Worm (Caenorhabditis elegans) whole organism, late embryonic: ENCODE results near the gene F07H5.10.
A peak's percentile ranks its signal among the peaks of the same experiment; 100 is the strongest.

Experiments used
- C08G9.2 ChIP-seq: sonication (generic microtip); optimal IDR thresholded peaks from 2 replicates; lab custom pipeline; 2016; ENCODE audit warnings: mild to moderate bottlenecking, missing genetic modification characterization, moderate library complexity, missing compliant biosample characterization
- C38D4.7 ChIP-seq: fragments of 200-800 bp; sonication (Bioruptor generic); optimal IDR thresholded peaks from 2 replicates; lab custom pipeline; 2018; ENCODE audit warnings: mild to moderate bottlenecking, missing genetic modification characterization, moderate library complexity, missing compliant biosample characterization
- F13H6.1 ChIP-seq: sonication (generic microtip); optimal IDR thresholded peaks from 2 replicates; lab custom pipeline; 2016; ENCODE audit warnings: missing genetic modification characterization, missing compliant biosample characterization
- K02D7.2 ChIP-seq: sonication (generic microtip); optimal IDR thresholded peaks from 2 replicates; lab custom pipeline; 2017; ENCODE audit warnings: mild to moderate bottlenecking, missing genetic modification characterization, missing compliant biosample characterization
- K09A11.1 ChIP-seq: sonication (generic microtip); optimal IDR thresholded peaks from 2 replicates; lab custom pipeline; 2017; ENCODE audit warnings: antibody characterized with exemption, mild to moderate bottlenecking, missing genetic modification characterization, missing compliant biosample characterization; ENCODE audit not compliant: insufficient read depth
- T23F11.4 ChIP-seq: fragments of 200-800 bp; sonication (Bioruptor generic); optimal IDR thresholded peaks from 2 replicates; lab custom pipeline; 2018; ENCODE audit warnings: mild to moderate bottlenecking, missing genetic modification characterization, missing compliant biosample characterization
- ama-1 ChIP-seq: fragments of 150-350 bp; optimal IDR thresholded peaks from 2 replicates; lab custom pipeline; 2014
- ceh-18 ChIP-seq: sonication (generic microtip); optimal IDR thresholded peaks from 2 replicates; lab custom pipeline; 2016; ENCODE audit warnings: missing genetic modification characterization, missing compliant biosample characterization
- ceh-19 ChIP-seq: fragments of 200-800 bp; sonication (Bioruptor generic); optimal IDR thresholded peaks from 2 replicates; lab custom pipeline; 2018; ENCODE audit warnings: mild to moderate bottlenecking, missing genetic modification characterization, missing compliant biosample characterization
- ceh-22 ChIP-seq: sonication (generic microtip); optimal IDR thresholded peaks from 2 replicates; lab custom pipeline; 2017; ENCODE audit warnings: missing biosample characterization, missing genetic modification characterization
- ceh-34 ChIP-seq: sonication (generic microtip); optimal IDR thresholded peaks from 2 replicates; lab custom pipeline; 2016; ENCODE audit warnings: mild to moderate bottlenecking, missing genetic modification characterization, missing compliant biosample characterization
- ceh-45 ChIP-seq: fragments of 200-800 bp; sonication (Bioruptor generic); IDR thresholded peaks from 2 replicates; pipeline ENCODE4 v1.3.6; 2022; ENCODE audit warnings: missing genetic modification reagents, missing genetic modification characterization, missing compliant biosample characterization
- ceh-9 ChIP-seq: sonication (generic microtip); optimal IDR thresholded peaks from 2 replicates; lab custom pipeline; 2016; ENCODE audit warnings: mild to moderate bottlenecking, missing genetic modification characterization, inconsistent platforms, missing compliant biosample characterization
- dmd-4 ChIP-seq: sonication (generic microtip); optimal IDR thresholded peaks from 2 replicates; lab custom pipeline; 2016; ENCODE audit warnings: borderline replicate concordance, missing genetic modification characterization, missing compliant biosample characterization
- dve-1 ChIP-seq: sonication (generic microtip); optimal IDR thresholded peaks from 2 replicates; lab custom pipeline; 2017; ENCODE audit warnings: antibody characterized with exemption, mild to moderate bottlenecking, missing genetic modification characterization, missing compliant biosample characterization
- elt-2 ChIP-seq: sonication (generic microtip); optimal IDR thresholded peaks from 2 replicates; lab custom pipeline; 2016; ENCODE audit warnings: missing genetic modification reagents, missing genetic modification characterization, missing compliant biosample characterization
- eyg-1 ChIP-seq: sonication (generic microtip); optimal IDR thresholded peaks from 2 replicates; lab custom pipeline; 2016; ENCODE audit warnings: missing genotype, missing genetic modification characterization, missing compliant biosample characterization
- fax-1 ChIP-seq: sonication (generic microtip); optimal IDR thresholded peaks from 2 replicates; lab custom pipeline; 2016; ENCODE audit warnings: missing genotype, missing genetic modification characterization, missing compliant biosample characterization
- fkh-10 ChIP-seq: fragments of 150-350 bp; optimal IDR thresholded peaks from 2 replicates; lab custom pipeline; 2014; ENCODE audit warnings: missing biosample characterization, missing genetic modification reagents, missing genetic modification characterization
- gmeb-2 ChIP-seq: sonication (generic microtip); optimal IDR thresholded peaks from 2 replicates; lab custom pipeline; 2016; ENCODE audit warnings: missing genetic modification characterization, inconsistent platforms, missing compliant biosample characterization
- hlh-13 ChIP-seq: fragments of 200-800 bp; sonication (Bioruptor generic); optimal IDR thresholded peaks from 2 replicates; lab custom pipeline; 2018; ENCODE audit warnings: mild to moderate bottlenecking, missing genetic modification characterization, missing compliant biosample characterization
- hlh-15 ChIP-seq: sonication (generic microtip); optimal IDR thresholded peaks from 2 replicates; lab custom pipeline; 2016; ENCODE audit warnings: missing genetic modification characterization, missing compliant biosample characterization
- hlh-30 ChIP-seq: sonication (generic microtip); optimal IDR thresholded peaks from 2 replicates; lab custom pipeline; 2017; ENCODE audit warnings: antibody characterized with exemption, missing genetic modification characterization, missing compliant biosample characterization; ENCODE audit not compliant: insufficient read depth
- hlh-6 ChIP-seq: sonication (generic microtip); optimal IDR thresholded peaks from 2 replicates; lab custom pipeline; 2016; ENCODE audit warnings: missing genotype, missing genetic modification characterization, missing compliant biosample characterization
- lin-11 ChIP-seq: fragments of 200-800 bp; sonication (Bioruptor generic); optimal IDR thresholded peaks from 2 replicates; lab custom pipeline; 2018; ENCODE audit warnings: mild to moderate bottlenecking, missing genetic modification characterization, missing compliant biosample characterization
- madf-2 ChIP-seq: sonication (generic microtip); optimal IDR thresholded peaks from 2 replicates; lab custom pipeline; 2017; ENCODE audit warnings: missing genetic modification characterization, missing compliant biosample characterization
- mec-3 ChIP-seq: sonication (generic microtip); optimal IDR thresholded peaks from 2 replicates; lab custom pipeline; 2016; ENCODE audit warnings: borderline replicate concordance, missing genetic modification characterization, missing compliant biosample characterization
- nfya-1 ChIP-seq: sonication (generic microtip); optimal IDR thresholded peaks from 2 replicates; lab custom pipeline; 2017; ENCODE audit warnings: missing genetic modification characterization, mild to moderate bottlenecking, missing compliant biosample characterization, antibody characterized with exemption, moderate library complexity
- nhr-11 ChIP-seq: fragments of 150-350 bp; optimal IDR thresholded peaks from 2 replicates; lab custom pipeline; 2014; ENCODE audit warnings: missing biosample characterization, missing genetic modification characterization
- nhr-232 ChIP-seq: sonication (generic microtip); optimal IDR thresholded peaks from 2 replicates; lab custom pipeline; 2016; ENCODE audit warnings: missing genetic modification characterization, missing compliant biosample characterization
- odd-2 ChIP-seq: sonication (generic microtip); optimal IDR thresholded peaks from 2 replicates; lab custom pipeline; 2017; ENCODE audit warnings: antibody characterized with exemption, mild to moderate bottlenecking, missing genetic modification characterization, missing compliant biosample characterization
- pat-9 ChIP-seq: fragments of 200-800 bp; sonication (Bioruptor generic); optimal IDR thresholded peaks from 2 replicates; lab custom pipeline; 2018; ENCODE audit warnings: mild to moderate bottlenecking, missing genetic modification characterization, moderate library complexity, missing compliant biosample characterization
- pax-1 ChIP-seq: fragments of 150-350 bp; optimal IDR thresholded peaks from 2 replicates; lab custom pipeline; 2014; ENCODE audit warnings: missing biosample characterization, missing genetic modification characterization
- pha-2 ChIP-seq: sonication (generic microtip); optimal IDR thresholded peaks from 2 replicates; lab custom pipeline; 2017; ENCODE audit warnings: mild to moderate bottlenecking, missing genetic modification characterization, missing compliant biosample characterization
- pha-4 ChIP-seq: fragments of 150-350 bp; optimal IDR thresholded peaks from 2 replicates; lab custom pipeline; 2018; ENCODE audit warnings: missing biosample characterization, missing genetic modification reagents, missing genetic modification characterization
- pqm-1 ChIP-seq: sonication (generic microtip); optimal IDR thresholded peaks from 2 replicates; lab custom pipeline; 2016; ENCODE audit warnings: missing genetic modification characterization, missing compliant biosample characterization
- ref-2 ChIP-seq: sonication (generic microtip); optimal IDR thresholded peaks from 2 replicates; lab custom pipeline; 2016; ENCODE audit warnings: missing genetic modification characterization, missing compliant biosample characterization
- rnt-1 ChIP-seq: sonication (generic microtip); optimal IDR thresholded peaks from 2 replicates; lab custom pipeline; 2016; ENCODE audit warnings: missing genetic modification characterization, missing compliant biosample characterization
- sox-4 ChIP-seq: sonication (generic microtip); optimal IDR thresholded peaks from 2 replicates; lab custom pipeline; 2017; ENCODE audit warnings: mild to moderate bottlenecking, missing genetic modification characterization, inconsistent platforms, missing compliant biosample characterization
- tbx-7 ChIP-seq: sonication (generic microtip); optimal IDR thresholded peaks from 2 replicates; lab custom pipeline; 2016; ENCODE audit warnings: missing genotype, missing genetic modification characterization, missing compliant biosample characterization
- unc-3 ChIP-seq, 2 experiments: fragments of 200-800 bp in 1 of 2; sonication (Bioruptor generic) in 1 of 2; sonication (generic microtip) in 1 of 2; conservative IDR thresholded peaks in 1 of 2; optimal IDR thresholded peaks in 1 of 2; 2 replicates each; pipeline versions ENCODE4 v1.3.6 to Lab custom; 2016 to 2022; ENCODE audit warnings: missing compliant biosample characterization in 2 of 2, missing genetic modification characterization in 2 of 2, missing genetic modification reagents in 1 of 2
- unc-42 ChIP-seq: sonication (generic microtip); optimal IDR thresholded peaks from 2 replicates; lab custom pipeline; 2016; ENCODE audit warnings: missing genotype, missing genetic modification characterization, missing compliant biosample characterization
- unc-55 ChIP-seq: sonication (generic microtip); optimal IDR thresholded peaks from 2 replicates; lab custom pipeline; 2017; ENCODE audit warnings: missing biosample characterization, missing genetic modification reagents, missing genetic modification characterization
- unc-86 ChIP-seq: sonication (generic microtip); optimal IDR thresholded peaks from 2 replicates; lab custom pipeline; 2016; ENCODE audit warnings: missing genetic modification characterization, missing compliant biosample characterization
- zip-5 ChIP-seq: sonication (generic microtip); optimal IDR thresholded peaks from 2 replicates; lab custom pipeline; 2016; ENCODE audit warnings: missing genetic modification characterization, missing compliant biosample characterization
- ztf-16 ChIP-seq: sonication (generic microtip); optimal IDR thresholded peaks from 2 replicates; lab custom pipeline; 2017; ENCODE audit warnings: missing genetic modification characterization, missing compliant biosample characterization

The F07H5.10 gene

ce11 chrII:8789828-8790558, 18.4 kb downstream of the F07H5.10 start, which contains the start of gene F07H5.13:
Gene F07H5.13 (plus strand): TSS chrII:8790557.
- TF ChIP-seq mec-3 (tag; lab: Kevin White, UChicago) (no peak), ceh-45 (0 out of 2 replicates have a peak, but pooled peaks have one; percentile 12), elt-2 (tag; lab: Kevin White, UChicago) (peak; percentile 31), dmd-4 (tag; lab: Kevin White, UChicago) (no peak), ama-1 (lab: Kevin White, UChicago) (peak; percentile 75)

ce11 chrII:8788752-8789151, 19.6 kb downstream of the F07H5.10 start:
- no peak for TF ChIP-seq unc-42 (tag; lab: Kevin White, UChicago)
- no peak for TF ChIP-seq nhr-11 (tag; lab: Kevin White, UChicago)
- TF ChIP-seq pha-4 (tag; lab: Kevin White, UChicago) = no peak
- TF ChIP-seq eyg-1 (tag; lab: Kevin White, UChicago) = no peak

ce11 chrII:8787376-8787775, 21.0 kb downstream of the F07H5.10 start:
- TF ChIP-seq fax-1 (tag; lab: Kevin White, UChicago) (no peak), sox-4 (tag; lab: Kevin White, UChicago) (no peak), odd-2 (tag; lab: Kevin White, UChicago) (no peak), tbx-7 (tag; lab: Kevin White, UChicago) (no peak), nfya-1 (tag; lab: Kevin White, UChicago) (peak; percentile 94), ama-1 (lab: Kevin White, UChicago) (peak; percentile 55), ceh-45 (no peak), ceh-18 (tag; lab: Kevin White, UChicago) (peak; percentile 88), unc-3 (GFP tag; conservative IDR thresholded peaks at IDR 0.05; lab: Robert Waterston, UW) (no peak), unc-3 (tag; optimal IDR thresholded peaks at IDR 0.05; lab: Kevin White, UChicago) (no peak), pha-2 (tag; lab: Kevin White, UChicago) (peak; percentile 33), unc-86 (tag; lab: Kevin White, UChicago) (no peak), K09A11.1 (peak; percentile 50), ztf-16 (tag; lab: Kevin White, UChicago) (peak; percentile 13), nhr-232 (no peak), unc-55 (peak; percentile 97), hlh-13 (GFP tag; lab: Kevin White, UChicago) (no peak), elt-2 (tag; lab: Kevin White, UChicago) (peak; percentile 67), ceh-34 (peak; percentile 66), F13H6.1 (tag; lab: Kevin White, UChicago) (peak; percentile 35), pat-9 (tag; lab: Kevin White, UChicago) (no peak), rnt-1 (tag; lab: Kevin White, UChicago) (peak; percentile 95), hlh-30 (peak; percentile 100), C38D4.7 (GFP tag; lab: Kevin White, UChicago) (no peak), pqm-1 (tag; lab: Kevin White, UChicago) (no peak), T23F11.4 (GFP tag; lab: Kevin White, UChicago) (no peak), ceh-9 (no peak), ceh-22 (tag; lab: Kevin White, UChicago) (no peak), eyg-1 (tag; lab: Kevin White, UChicago) (no peak), pax-1 (tag; lab: Kevin White, UChicago) (peak; percentile 82), ref-2 (tag; lab: Kevin White, UChicago) (peak; percentile 50), fkh-10 (GFP tag; lab: Kevin White, UChicago) (peak; percentile 11), C08G9.2 (tag; lab: Kevin White, UChicago) (no peak), madf-2 (peak; percentile 1), zip-5 (tag; lab: Kevin White, UChicago) (no peak), K02D7.2 (tag; lab: Kevin White, UChicago) (no peak), hlh-15 (tag; lab: Kevin White, UChicago) (no peak), hlh-6 (tag; lab: Kevin White, UChicago) (no peak), nhr-11 (tag; lab: Kevin White, UChicago) (no peak), lin-11 (tag; lab: Kevin White, UChicago) (no peak), gmeb-2 (tag; lab: Kevin White, UChicago) (no peak), dve-1 (tag; lab: Kevin White, UChicago) (peak; percentile 75), ceh-19 (peak; percentile 6)
